Worm (Caenorhabditis elegans) whole organism, midembryonic: ENCODE measurements around the gene spe-42.

ENCODE experiments used
- flt-1 ChIP-seq: fragments of 200-800 bp; sonication (Bioruptor generic); IDR thresholded peaks from 2 replicates; pipeline ENCODE4 v1.3.6; 2022; ENCODE audit warnings: missing genetic modification characterization, missing compliant biosample characterization
- klf-2 ChIP-seq: fragments of 200-800 bp; sonication (Bioruptor generic); conservative IDR thresholded peaks from 2 replicates; pipeline ENCODE4 v1.3.6; 2022; ENCODE audit warnings: missing genetic modification reagents, missing genetic modification characterization, missing compliant biosample characterization
- ztf-23 ChIP-seq: fragments of 200-800 bp; sonication (Bioruptor generic); IDR thresholded peaks from 2 replicates; pipeline ENCODE4 v1.3.6; 2022; ENCODE audit warnings: missing genetic modification reagents, missing genetic modification characterization, missing compliant biosample characterization

- TF ChIP-seq klf-2 (no peak), flt-1 (GFP tag; lab: Robert Waterston, UW) (no peak), ztf-23 (GFP tag; lab: Robert Waterston, UW) (no peak)
Measured at ce11 chrV:11770053-11770517, 33.3 kb upstream of the spe-42 start, which contains the start of gene F55A11.4.
